Fruit fly (Drosophila melanogaster) Kc167 (cell line): ENCODE measurements around the gene Pgant35A.

Experiments used
- Myc ChIP-seq: fragments of >200 bp; optimal IDR thresholded peaks from 2 replicates; lab custom pipeline; 2017; ENCODE audit warnings: missing external identifiers
- Sin3A ChIP-seq: fragments of >200 bp; optimal IDR thresholded peaks from 2 replicates; lab custom pipeline; 2018; ENCODE audit warnings: missing external identifiers
- h ChIP-seq: fragments of >200 bp; optimal IDR thresholded peaks from 3 replicates; lab custom pipeline; 2018; ENCODE audit warnings: missing external identifiers
- insv ChIP-seq: fragments of >200 bp; optimal IDR thresholded peaks from 3 replicates; lab custom pipeline; 2018; ENCODE audit warnings: missing external identifiers
- psq ChIP-seq: fragments of >200 bp; optimal IDR thresholded peaks from 2 replicates; lab custom pipeline; 2017; ENCODE audit warnings: missing external identifiers
- ttk ChIP-seq: sonication (Bioruptor generic); optimal IDR thresholded peaks from 2 replicates; lab custom pipeline; 2017; ENCODE audit warnings: missing external identifiers

DNA sequence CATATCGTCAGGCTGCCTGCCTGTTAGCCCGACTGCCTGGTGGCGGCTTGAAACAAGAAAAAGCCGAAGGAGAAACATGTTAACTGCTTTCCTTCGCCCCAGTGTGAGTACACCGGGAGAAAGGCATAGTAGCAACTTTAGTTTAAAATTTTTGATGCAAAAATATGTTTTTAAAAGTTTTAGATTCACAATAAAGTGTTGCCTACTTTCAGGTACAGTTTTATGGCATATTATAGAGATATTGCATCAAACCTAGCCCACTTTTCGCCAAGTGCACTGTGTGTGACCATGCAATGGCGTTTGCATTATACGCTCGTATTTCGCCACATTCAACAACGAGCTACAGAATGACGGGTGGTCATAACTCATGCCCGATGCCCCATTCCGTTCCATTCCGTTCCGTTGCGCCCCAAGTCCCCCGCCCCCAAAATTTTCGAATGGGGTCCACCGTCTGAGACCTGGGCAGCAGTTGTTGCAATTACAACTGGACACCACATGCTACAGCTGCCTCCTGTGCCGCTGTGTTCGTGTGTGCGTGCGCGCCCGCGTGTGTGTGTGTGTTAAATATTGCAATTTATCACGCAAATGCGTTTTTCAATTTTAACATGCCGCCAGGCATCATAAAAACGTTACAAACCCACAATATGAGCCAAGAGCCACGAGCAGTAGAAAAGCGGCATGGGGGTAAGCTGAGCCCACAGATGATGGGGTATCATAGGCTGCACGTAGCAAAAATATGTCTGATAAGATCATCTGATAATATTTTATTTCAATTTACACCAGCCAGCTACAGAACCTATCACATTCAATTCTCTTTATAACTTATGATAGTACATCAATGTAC, 11.1 kb downstream of the Pgant35A start:
- no peak for TF ChIP-seq psq (lab: Kevin White, UChicago)
- no peak for TF ChIP-seq h
- TF ChIP-seq insv (lab: Kevin White, UChicago) = no peak
- no peak for TF ChIP-seq Sin3A
- no peak for TF ChIP-seq ttk (lab: Kevin White, UChicago)
- TF ChIP-seq Myc (lab: Kevin White, UChicago) = no peak
